Worm (Caenorhabditis elegans) whole organism, L1 larva: Measurements from ENCODE around the gene F56C9.8.

Experiments used
- aly-2 ChIP-seq: fragments of 150-350 bp; optimal IDR thresholded peaks from 2 replicates; lab custom pipeline; 2014; ENCODE audit warnings: missing biosample characterization, missing genetic modification characterization
- ama-1 ChIP-seq: fragments of 150-350 bp; optimal IDR thresholded peaks from 2 replicates; lab custom pipeline; 2014
- irx-1 ChIP-seq: sonication (generic microtip); optimal IDR thresholded peaks from 2 replicates; lab custom pipeline; 2016; ENCODE audit warnings: missing genetic modification characterization, missing compliant biosample characterization

DNA sequence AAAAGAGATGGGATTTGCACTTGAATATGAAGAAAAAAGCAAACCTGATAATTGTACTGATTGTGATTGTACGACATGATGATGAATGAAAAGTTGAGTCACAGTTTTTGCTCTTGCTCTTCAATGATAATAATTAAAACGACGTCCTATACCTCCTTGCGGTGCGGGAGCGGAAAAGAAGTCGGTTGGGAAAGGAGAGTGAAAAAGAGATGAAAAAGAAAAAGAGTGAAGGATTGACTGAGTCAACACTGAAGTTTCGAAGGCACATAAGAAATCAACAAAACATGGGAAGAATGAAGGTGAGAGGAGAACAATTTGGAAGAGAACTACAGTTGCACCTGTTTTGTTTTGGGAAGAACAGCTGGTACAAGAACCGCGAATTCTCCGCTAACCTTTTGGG, at the start of gene F56C9.8:
- TF ChIP-seq aly-2 (tag; lab: Kevin White, UChicago) (no peak), irx-1 (tag; lab: Kevin White, UChicago) (no peak), ama-1 (lab: Kevin White, UChicago) (no peak)
